Worm (Caenorhabditis elegans) whole organism, L2 larva: ENCODE data around the gene F52E1.9.

Experiments used
- C34F6.9 ChIP-seq: fragments of 150-350 bp; optimal IDR thresholded peaks from 2 replicates; lab custom pipeline; 2014; ENCODE audit warnings: missing biosample characterization, missing genetic modification characterization
- F13H6.1 ChIP-seq: sonication (generic microtip); optimal IDR thresholded peaks from 2 replicates; lab custom pipeline; 2016; ENCODE audit warnings: missing genetic modification characterization, missing compliant biosample characterization
- R02D3.7 ChIP-seq: fragments of 150-350 bp; optimal IDR thresholded peaks from 2 replicates; lab custom pipeline; 2014; ENCODE audit warnings: missing biosample characterization, missing genetic modification characterization
- Y55F3AM.14 ChIP-seq: fragments of 200-800 bp; sonication (Bioruptor generic); optimal IDR thresholded peaks from 2 replicates; lab custom pipeline; 2018; ENCODE audit warnings: mild to moderate bottlenecking, missing genetic modification characterization, missing compliant biosample characterization
- ZK546.5 ChIP-seq: sonication (generic microtip); optimal IDR thresholded peaks from 2 replicates; lab custom pipeline; 2017; ENCODE audit warnings: missing biosample characterization, missing genetic modification characterization
- alr-1 ChIP-seq: fragments of 150-350 bp; optimal IDR thresholded peaks from 2 replicates; lab custom pipeline; 2014; ENCODE audit warnings: missing biosample characterization, missing genetic modification characterization
- aly-2 ChIP-seq: fragments of 150-350 bp; optimal IDR thresholded peaks from 2 replicates; lab custom pipeline; 2014; ENCODE audit warnings: missing biosample characterization, missing genetic modification characterization
- ama-1 ChIP-seq: fragments of 150-350 bp; optimal IDR thresholded peaks from 2 replicates; lab custom pipeline; 2018; ENCODE audit warnings: inconsistent platforms
- blmp-1 ChIP-seq: sonication (generic microtip); optimal IDR thresholded peaks from 2 replicates; lab custom pipeline; 2017; ENCODE audit warnings: missing genetic modification characterization, mild to moderate bottlenecking, missing compliant biosample characterization, antibody characterized with exemption, moderate library complexity; ENCODE audit not compliant: insufficient read depth
- crh-2 ChIP-seq: sonication (generic microtip); optimal IDR thresholded peaks from 2 replicates; lab custom pipeline; 2017; ENCODE audit warnings: missing biosample characterization, missing genetic modification characterization
- egl-27 ChIP-seq: sonication (generic microtip); optimal IDR thresholded peaks from 3 replicates; lab custom pipeline; 2017; ENCODE audit warnings: missing biosample characterization, missing genetic modification reagents, missing genetic modification characterization
- fos-1 ChIP-seq: fragments of 150-350 bp; optimal IDR thresholded peaks from 2 replicates; lab custom pipeline; 2014; ENCODE audit warnings: missing biosample characterization, missing genetic modification characterization
- gmeb-1 ChIP-seq: fragments of 150-350 bp; optimal IDR thresholded peaks from 2 replicates; lab custom pipeline; 2014; ENCODE audit warnings: missing biosample characterization, missing genetic modification characterization
- lin-11 ChIP-seq: fragments of 150-350 bp; sonication (generic microtip); optimal IDR thresholded peaks from 2 replicates; lab custom pipeline; 2014; ENCODE audit warnings: missing biosample characterization, missing genetic modification characterization, inconsistent platforms, mixed read lengths
- lin-39 ChIP-seq: fragments of 150-350 bp; optimal IDR thresholded peaks from 2 replicates; lab custom pipeline; 2014; ENCODE audit warnings: missing biosample characterization, missing genetic modification reagents, missing genetic modification characterization
- lsy-2 ChIP-seq, 2 experiments: fragments of 150-350 bp in 1 of 2; sonication (generic microtip) in 1 of 2; optimal IDR thresholded peaks; 2 replicates each; lab custom pipeline; 2014 to 2017; ENCODE audit warnings: missing biosample characterization in 2 of 2, missing genetic modification characterization in 2 of 2
- mab-5 ChIP-seq: fragments of 150-350 bp; optimal IDR thresholded peaks from 2 replicates; lab custom pipeline; 2014; ENCODE audit warnings: missing biosample characterization, missing genetic modification characterization
- mbf-1 ChIP-seq: sonication (generic microtip); optimal IDR thresholded peaks from 2 replicates; lab custom pipeline; 2017; ENCODE audit warnings: missing biosample characterization, missing genetic modification characterization
- nhr-11 ChIP-seq: fragments of 150-350 bp; optimal IDR thresholded peaks from 2 replicates; lab custom pipeline; 2014; ENCODE audit warnings: missing biosample characterization, missing genetic modification characterization
- nhr-12 ChIP-seq: fragments of 150-350 bp; optimal IDR thresholded peaks from 2 replicates; lab custom pipeline; 2014; ENCODE audit warnings: missing biosample characterization, missing genetic modification characterization
- nhr-129 ChIP-seq: fragments of 150-350 bp; optimal IDR thresholded peaks from 2 replicates; lab custom pipeline; 2014; ENCODE audit warnings: missing biosample characterization, missing genetic modification characterization
- nhr-21 ChIP-seq: fragments of 150-350 bp; optimal IDR thresholded peaks from 2 replicates; lab custom pipeline; 2014; ENCODE audit warnings: missing biosample characterization, missing genetic modification characterization
- nhr-23 ChIP-seq: fragments of 150-350 bp; optimal IDR thresholded peaks from 2 replicates; lab custom pipeline; 2014; ENCODE audit warnings: missing biosample characterization, missing genetic modification reagents, missing genetic modification characterization
- nhr-237 ChIP-seq: fragments of 150-350 bp; optimal IDR thresholded peaks from 2 replicates; lab custom pipeline; 2014; ENCODE audit warnings: missing biosample characterization, missing genetic modification characterization
- nhr-25 ChIP-seq: fragments of 150-350 bp; sonication (generic microtip); optimal IDR thresholded peaks from 3 replicates; lab custom pipeline; 2014; ENCODE audit warnings: missing biosample characterization, missing genetic modification characterization
- nhr-6 ChIP-seq: fragments of 150-350 bp; optimal IDR thresholded peaks from 2 replicates; lab custom pipeline; 2014; ENCODE audit warnings: missing biosample characterization, missing genetic modification characterization
- nhr-77 ChIP-seq: fragments of 150-350 bp; optimal IDR thresholded peaks from 2 replicates; lab custom pipeline; 2014; ENCODE audit warnings: missing biosample characterization, missing genetic modification characterization
- peb-1 ChIP-seq: fragments of 150-350 bp; optimal IDR thresholded peaks from 2 replicates; lab custom pipeline; 2014; ENCODE audit warnings: missing biosample characterization, missing genetic modification characterization
- skn-1 ChIP-seq: sonication (generic microtip); optimal IDR thresholded peaks from 2 replicates; lab custom pipeline; 2017; ENCODE audit warnings: missing biosample characterization, missing genetic modification characterization
- sma-3 ChIP-seq: sonication (generic microtip); optimal IDR thresholded peaks from 2 replicates; lab custom pipeline; 2016; ENCODE audit warnings: missing genetic modification reagents, missing genetic modification characterization, missing compliant biosample characterization
- sma-9 ChIP-seq, 2 experiments: fragments of 150-350 bp in 1 of 2; sonication (generic microtip) in 1 of 2; optimal IDR thresholded peaks; 2 replicates each; lab custom pipeline; 2014 to 2016; ENCODE audit warnings: missing genetic modification characterization in 2 of 2, mild to moderate bottlenecking in 1 of 2, missing biosample characterization in 1 of 2, missing compliant biosample characterization in 1 of 2, missing genetic modification reagents in 1 of 2, moderate library complexity in 1 of 2
- zag-1 ChIP-seq: fragments of 150-350 bp; optimal IDR thresholded peaks from 2 replicates; lab custom pipeline; 2014; ENCODE audit warnings: missing biosample characterization, missing genetic modification characterization
- ztf-1 ChIP-seq: fragments of 200-800 bp; sonication (Bioruptor generic); conservative IDR thresholded peaks from 2 replicates; pipeline ENCODE4 v1.3.6; 2022; ENCODE audit warnings: missing genetic modification characterization, missing compliant biosample characterization
- ztf-4 ChIP-seq: fragments of 150-350 bp; optimal IDR thresholded peaks from 2 replicates; lab custom pipeline; 2014; ENCODE audit warnings: missing biosample characterization, missing genetic modification characterization

Gene F52E1.9

ce11 chrV:8402392-8402791 is at the start of gene F52E1.9:
F52E1.9 (minus strand) TSS chrV:8402669.
- TF ChIP-seq ama-1 (lab: Kevin White, UChicago): no peak
- TF ChIP-seq sma-9 (GFP tag; optimal IDR thresholded peaks at IDR 0.05; lab: Kevin White, UChicago): peak; percentile 17
- no peak for TF ChIP-seq sma-9 (tag; optimal IDR thresholded peaks at IDR 0.05; lab: Kevin White, UChicago)
- no peak for TF ChIP-seq Y55F3AM.14 (GFP tag; lab: Kevin White, UChicago)
- peak; percentile 60 for TF ChIP-seq fos-1
- no peak for TF ChIP-seq nhr-11 (tag; lab: Kevin White, UChicago)
- no peak for TF ChIP-seq nhr-237 (tag; lab: Kevin White, UChicago)

ce11 chrV:8450690-8451089 is 48.2 kb upstream of the F52E1.9 start:
- TF ChIP-seq ztf-1 (GFP tag; lab: Robert Waterston, UW) (no peak), mab-5 (tag; lab: Kevin White, UChicago) (peak; percentile 57)

- TF ChIP-seq mab-5 (tag; lab: Kevin White, UChicago): no peak
- TF ChIP-seq nhr-21 (tag; lab: Kevin White, UChicago): no peak
- TF ChIP-seq mbf-1: no peak
- no peak for TF ChIP-seq C34F6.9 (tag; lab: Kevin White, UChicago)
- TF ChIP-seq sma-3 (GFP tag; lab: Kevin White, UChicago): peak; percentile 45
- TF ChIP-seq blmp-1: no peak
- no peak for TF ChIP-seq ztf-1 (GFP tag; lab: Robert Waterston, UW)
- TF ChIP-seq nhr-11 (tag; lab: Kevin White, UChicago): no peak
- no peak for TF ChIP-seq lin-11
- TF ChIP-seq lin-39 (tag; lab: Kevin White, UChicago): no peak
- TF ChIP-seq R02D3.7 (tag; lab: Kevin White, UChicago): no peak
- TF ChIP-seq egl-27 (tag; lab: Kevin White, UChicago): no peak
- no peak for TF ChIP-seq F13H6.1 (tag; lab: Kevin White, UChicago)
- no peak for TF ChIP-seq gmeb-1 (tag; lab: Kevin White, UChicago)
- no peak for TF ChIP-seq fos-1
- no peak for TF ChIP-seq crh-2
- TF ChIP-seq sma-9 (GFP tag; optimal IDR thresholded peaks at IDR 0.05; lab: Kevin White, UChicago): peak; percentile 27
- TF ChIP-seq sma-9 (tag; optimal IDR thresholded peaks at IDR 0.05; lab: Kevin White, UChicago): no peak
- no peak for TF ChIP-seq ZK546.5 (tag; lab: Kevin White, UChicago)
- no peak for TF ChIP-seq Y55F3AM.14 (GFP tag; lab: Kevin White, UChicago)
- TF ChIP-seq peb-1 (tag; lab: Kevin White, UChicago): no peak
- TF ChIP-seq alr-1 (tag; lab: Kevin White, UChicago): no peak
- TF ChIP-seq nhr-23 (tag; lab: Kevin White, UChicago): no peak
- peak; percentile 78 for TF ChIP-seq nhr-25 (tag; lab: Kevin White, UChicago)
- no peak for TF ChIP-seq ztf-4 (tag; lab: Kevin White, UChicago)
- TF ChIP-seq nhr-129 (tag; lab: Kevin White, UChicago): no peak
Measured at ce11 chrV:8449241-8449640, 46.8 kb upstream of the F52E1.9 start.

- TF ChIP-seq skn-1 (no peak), blmp-1 (no peak), nhr-12 (tag; lab: Kevin White, UChicago) (no peak), crh-2 (no peak), peb-1 (tag; lab: Kevin White, UChicago) (no peak), lsy-2 (tag; optimal IDR thresholded peaks at IDR 0.05; lab: Kevin White, UChicago) (no peak), nhr-6 (tag; lab: Kevin White, UChicago) (no peak), Y55F3AM.14 (GFP tag; lab: Kevin White, UChicago) (no peak), mab-5 (tag; lab: Kevin White, UChicago) (no peak), aly-2 (tag; lab: Kevin White, UChicago) (no peak), zag-1 (no peak), R02D3.7 (tag; lab: Kevin White, UChicago) (no peak), sma-9 (GFP tag; optimal IDR thresholded peaks at IDR 0.05; lab: Kevin White, UChicago) (no peak), sma-9 (tag; optimal IDR thresholded peaks at IDR 0.05; lab: Kevin White, UChicago) (no peak), nhr-25 (tag; lab: Kevin White, UChicago) (no peak), sma-3 (GFP tag; lab: Kevin White, UChicago) (no peak), ztf-4 (tag; lab: Kevin White, UChicago) (no peak), mbf-1 (no peak), nhr-77 (tag; lab: Kevin White, UChicago) (no peak)
Measured at ce11 chrV:8447928-8448327, 45.5 kb upstream of the F52E1.9 start, which contains the start of gene T23B12.5. T23B12.5 (minus strand) TSS chrV:8448028.
